Worm (Caenorhabditis elegans): Measurements from ENCODE around the gene C14A4.6.

- TF ChIP-seq sdc-2 (tag; optimal IDR thresholded peaks at IDR 0.05) = no peak
- no peak for TF ChIP-seq pha-4 (tag; optimal IDR thresholded peaks at IDR 0.05)
- TF ChIP-seq nfya-1 (tag; optimal IDR thresholded peaks at IDR 0.05) = peak; percentile 63
- TF ChIP-seq elt-2 (tag; optimal IDR thresholded peaks at IDR 0.05) = no peak
Measured at ce11 chrII:10603560-10603959, 9.0 kb upstream of the C14A4.6 start.

Measured in whole organism, late embryonic.